Fruit fly (Drosophila melanogaster) whole organism, embryonic: ENCODE measurements around the gene ACXA.

ENCODE experiments used
- BEAF-32 ChIP-seq: fragments of 200-800 bp; sonication (Bioruptor generic); optimal IDR thresholded peaks from 3 replicates; lab custom pipeline; 2017; ENCODE audit warnings: missing biosample characterization, missing genetic modification characterization, mild to moderate bottlenecking, moderate library complexity, missing genetic modification reagents
- CG10267 ChIP-seq: fragments of 200-800 bp; sonication (Bioruptor generic); optimal IDR thresholded peaks from 2 replicates; lab custom pipeline; 2018; ENCODE audit warnings: missing biosample characterization, mild to moderate bottlenecking, missing genetic modification characterization, moderate library complexity
- CG11085 ChIP-seq: fragments of 200-800 bp; sonication (Bioruptor generic); IDR thresholded peaks from 2 replicates; pipeline ENCODE4 v1.3.6; 2022; ENCODE audit warnings: missing biosample characterization, missing genetic modification characterization
- CG12769 ChIP-seq: fragments of 200-800 bp; sonication (Bioruptor generic); optimal IDR thresholded peaks from 2 replicates; lab custom pipeline; 2019; ENCODE audit warnings: missing biosample characterization, mild to moderate bottlenecking, missing genetic modification characterization, moderate library complexity
- CG13775 ChIP-seq: fragments of 200-800 bp; sonication (Bioruptor generic); optimal IDR thresholded peaks from 3 replicates; lab custom pipeline; 2017; ENCODE audit warnings: missing biosample characterization, mild to moderate bottlenecking, missing genetic modification characterization
- CG14050 ChIP-seq: fragments of 200-800 bp; sonication (Bioruptor generic); IDR thresholded peaks from 3 replicates; pipeline ENCODE4 v1.3.6; 2022; ENCODE audit warnings: missing biosample characterization, missing genetic modification characterization
- CG14441 ChIP-seq: fragments of 200-800 bp; sonication (Bioruptor generic); IDR thresholded peaks from 2 replicates; pipeline ENCODE4 v1.3.6; 2022; ENCODE audit warnings: missing biosample characterization, missing genetic modification characterization
- CG1529 ChIP-seq: fragments of 200-800 bp; sonication (Bioruptor generic); optimal IDR thresholded peaks from 3 replicates; lab custom pipeline; 2018; ENCODE audit warnings: missing biosample characterization, missing genetic modification characterization
- CG15696 ChIP-seq: fragments of 200-800 bp; sonication (Bioruptor generic); optimal IDR thresholded peaks from 2 replicates; lab custom pipeline; 2019; ENCODE audit warnings: missing biosample characterization, mild to moderate bottlenecking, missing genetic modification characterization, moderate library complexity
- CG2120 ChIP-seq: fragments of 200-800 bp; sonication (Bioruptor generic); optimal IDR thresholded peaks from 3 replicates; lab custom pipeline; 2016; ENCODE audit warnings: missing biosample characterization, missing genetic modification characterization
- CG3407 ChIP-seq: fragments of 200-800 bp; sonication (Bioruptor generic); optimal IDR thresholded peaks from 2 replicates; lab custom pipeline; 2018; ENCODE audit warnings: missing biosample characterization, mild to moderate bottlenecking, missing genetic modification characterization
- CG3838 ChIP-seq: fragments of 200-800 bp; sonication (Bioruptor generic); optimal IDR thresholded peaks from 3 replicates; lab custom pipeline; 2016; ENCODE audit warnings: missing biosample characterization, missing genetic modification characterization
- CG5245 ChIP-seq: fragments of 200-800 bp; sonication (Bioruptor generic); optimal IDR thresholded peaks from 3 replicates; lab custom pipeline; 2016; ENCODE audit warnings: missing biosample characterization, missing genetic modification characterization
- CG6791 ChIP-seq: fragments of 200-800 bp; sonication (Bioruptor generic); IDR thresholded peaks from 3 replicates; pipeline ENCODE4 v1.3.6; 2022; ENCODE audit warnings: missing biosample characterization, missing genetic modification characterization; ENCODE audit not compliant: partially characterized antibody
- CG7987 ChIP-seq: fragments of 200-800 bp; sonication (Bioruptor generic); optimal IDR thresholded peaks from 2 replicates; lab custom pipeline; 2018; ENCODE audit warnings: missing biosample characterization, mild to moderate bottlenecking, missing genetic modification characterization, moderate library complexity
- CG8944 ChIP-seq: fragments of 200-800 bp; sonication (Bioruptor generic); optimal IDR thresholded peaks from 3 replicates; lab custom pipeline; 2016; ENCODE audit warnings: missing biosample characterization, missing genetic modification characterization
- CG9437 ChIP-seq: fragments of 200-800 bp; sonication (Bioruptor generic); optimal IDR thresholded peaks from 2 replicates; lab custom pipeline; 2018; ENCODE audit warnings: missing biosample characterization, mild to moderate bottlenecking, missing genetic modification characterization
- CrebB ChIP-seq: fragments of 200-800 bp; sonication (Bioruptor generic); optimal IDR thresholded peaks from 3 replicates; lab custom pipeline; 2018; ENCODE audit warnings: missing biosample characterization, mild to moderate bottlenecking, missing genetic modification characterization
- Dip3 ChIP-seq: fragments of 200-800 bp; sonication (Bioruptor generic); optimal IDR thresholded peaks from 3 replicates; lab custom pipeline; 2016; ENCODE audit warnings: missing biosample characterization, missing genetic modification characterization
- Dll ChIP-seq: fragments of 200-800 bp; sonication (Bioruptor generic); IDR thresholded peaks from 4 replicates; pipeline ENCODE4 v1.3.6; 2022; ENCODE audit warnings: missing biosample characterization, missing genetic modification characterization; ENCODE audit not compliant: partially characterized antibody
- Dref ChIP-seq: fragments of 200-800 bp; sonication (Bioruptor generic); IDR thresholded peaks from 2 replicates; pipeline ENCODE4 v1.3.6; 2022; ENCODE audit warnings: missing biosample characterization, missing genetic modification characterization
- HLH54F ChIP-seq: fragments of 200-800 bp; sonication (Bioruptor generic); optimal IDR thresholded peaks from 3 replicates; lab custom pipeline; 2016; ENCODE audit warnings: missing biosample characterization, missing genetic modification characterization
- Hand ChIP-seq: fragments of 200-800 bp; sonication (Bioruptor generic); optimal IDR thresholded peaks from 2 replicates; lab custom pipeline; 2017; ENCODE audit warnings: mild to moderate bottlenecking, missing biosample characterization, missing genetic modification reagents, missing genetic modification characterization
- Jarid2 ChIP-seq: fragments of 200-800 bp; sonication (Bioruptor generic); optimal IDR thresholded peaks from 3 replicates; lab custom pipeline; 2017; ENCODE audit warnings: mild to moderate bottlenecking, missing biosample characterization, missing genetic modification reagents, missing genetic modification characterization
- MESR4 ChIP-seq: fragments of 200-800 bp; sonication (Bioruptor generic); optimal IDR thresholded peaks from 2 replicates; lab custom pipeline; 2018; ENCODE audit warnings: missing biosample characterization, mild to moderate bottlenecking, missing genetic modification characterization, moderate library complexity
- Nf-YB ChIP-seq: fragments of 200-800 bp; sonication (Bioruptor generic); optimal IDR thresholded peaks from 3 replicates; lab custom pipeline; 2019; ENCODE audit warnings: missing biosample characterization, mild to moderate bottlenecking, missing genetic modification characterization, moderate library complexity
- Oli ChIP-seq: fragments of 200-800 bp; sonication (Bioruptor generic); optimal IDR thresholded peaks from 2 replicates; lab custom pipeline; 2018; ENCODE audit warnings: missing biosample characterization, mild to moderate bottlenecking, missing genetic modification characterization, moderate library complexity
- Rfx ChIP-seq: fragments of 200-800 bp; sonication (Bioruptor generic); IDR thresholded peaks from 2 replicates; pipeline ENCODE4 v1.3.6; 2022; ENCODE audit warnings: missing biosample characterization, missing genetic modification characterization
- Six4 ChIP-seq: fragments of 200-800 bp; sonication (Bioruptor generic); optimal IDR thresholded peaks from 2 replicates; lab custom pipeline; 2016; ENCODE audit warnings: missing biosample characterization, missing genetic modification characterization
- Spps ChIP-seq: fragments of 200-800 bp; sonication (Bioruptor generic); optimal IDR thresholded peaks from 2 replicates; lab custom pipeline; 2018; ENCODE audit warnings: missing biosample characterization, mild to moderate bottlenecking, missing genetic modification characterization
- cato ChIP-seq: fragments of 200-800 bp; sonication (Bioruptor generic); optimal IDR thresholded peaks from 2 replicates; lab custom pipeline; 2016; ENCODE audit warnings: missing biosample characterization, missing genetic modification characterization, borderline replicate concordance
- dimm ChIP-seq: fragments of 200-800 bp; sonication (Bioruptor generic); IDR thresholded peaks from 2 replicates; pipeline ENCODE4 v1.3.6; 2022; ENCODE audit warnings: missing biosample characterization, missing genetic modification characterization
- dm ChIP-seq: fragments of 200-800 bp; sonication (Bioruptor generic); optimal IDR thresholded peaks from 3 replicates; lab custom pipeline; 2016; ENCODE audit warnings: missing biosample characterization, missing genetic modification characterization
- dmrt99B ChIP-seq: fragments of 200-800 bp; sonication (Bioruptor generic); optimal IDR thresholded peaks from 2 replicates; lab custom pipeline; 2018; ENCODE audit warnings: missing biosample characterization, mild to moderate bottlenecking, missing genetic modification characterization, moderate library complexity
- gcm2 ChIP-seq: fragments of 200-800 bp; sonication (Bioruptor generic); optimal IDR thresholded peaks from 2 replicates; lab custom pipeline; 2016; ENCODE audit warnings: missing biosample characterization, missing genetic modification characterization
- grau ChIP-seq: fragments of 200-800 bp; optimal IDR thresholded peaks from 3 replicates; lab custom pipeline; 2019; ENCODE audit warnings: missing biosample characterization, mild to moderate bottlenecking, missing genetic modification characterization, moderate library complexity
- grn ChIP-seq: fragments of 200-800 bp; sonication (Bioruptor generic); optimal IDR thresholded peaks from 3 replicates; lab custom pipeline; 2017; ENCODE audit warnings: missing biosample characterization, missing genetic modification characterization
- gt ChIP-seq: fragments of 200-800 bp; sonication (Bioruptor generic); IDR thresholded peaks from 2 replicates; pipeline ENCODE4 v1.3.6; 2022; ENCODE audit warnings: missing biosample characterization, missing genetic modification characterization
- odd ChIP-seq: fragments of 200-800 bp; sonication (Bioruptor generic); optimal IDR thresholded peaks from 2 replicates; lab custom pipeline; 2017; ENCODE audit warnings: missing biosample characterization, mild to moderate bottlenecking, missing genetic modification characterization
- pita ChIP-seq: fragments of 200-800 bp; sonication (Bioruptor generic); optimal IDR thresholded peaks from 2 replicates; lab custom pipeline; 2017; ENCODE audit warnings: missing biosample characterization, mild to moderate bottlenecking, missing genetic modification characterization
- pum ChIP-seq: fragments of 200-800 bp; sonication (Bioruptor generic); optimal IDR thresholded peaks from 2 replicates; lab custom pipeline; 2016; ENCODE audit warnings: missing biosample characterization, missing genetic modification characterization
- pzg ChIP-seq: fragments of 200-800 bp; sonication (Bioruptor generic); optimal IDR thresholded peaks from 3 replicates; lab custom pipeline; 2018; ENCODE audit warnings: missing biosample characterization, mild to moderate bottlenecking, missing genetic modification characterization, moderate library complexity
- schlank ChIP-seq: fragments of 200-800 bp; sonication (Bioruptor generic); optimal IDR thresholded peaks from 2 replicates; lab custom pipeline; 2018; ENCODE audit warnings: missing biosample characterization, mild to moderate bottlenecking, missing genetic modification characterization
- ssp ChIP-seq: fragments of 200-800 bp; sonication (Bioruptor generic); IDR thresholded peaks from 2 replicates; pipeline ENCODE4 v1.3.6; 2022; ENCODE audit warnings: missing biosample characterization, missing genetic modification characterization
- sug ChIP-seq: fragments of 200-800 bp; optimal IDR thresholded peaks from 2 replicates; lab custom pipeline; 2019; ENCODE audit warnings: missing biosample characterization, mild to moderate bottlenecking, missing genetic modification characterization, moderate library complexity
- toy ChIP-seq: fragments of 200-800 bp; sonication (Bioruptor generic); IDR thresholded peaks from 2 replicates; pipeline ENCODE4 v1.3.6; 2022; ENCODE audit warnings: missing biosample characterization, missing genetic modification characterization
- unpg ChIP-seq: fragments of 200-800 bp; sonication (Bioruptor generic); optimal IDR thresholded peaks from 3 replicates; lab custom pipeline; 2018; ENCODE audit warnings: missing biosample characterization, mild to moderate bottlenecking, missing genetic modification characterization, moderate library complexity
- wdn ChIP-seq: fragments of 200-800 bp; sonication (Bioruptor generic); IDR thresholded peaks from 2 replicates; pipeline ENCODE4 v1.3.6; 2022; ENCODE audit warnings: missing biosample characterization, missing genetic modification characterization
- wor ChIP-seq: fragments of 200-800 bp; sonication (Bioruptor generic); IDR thresholded peaks from 2 replicates; pipeline ENCODE4 v1.3.6; 2022; ENCODE audit warnings: missing biosample characterization, missing genetic modification characterization
- zfh1 ChIP-seq: fragments of 200-800 bp; sonication (Bioruptor generic); IDR thresholded peaks from 3 replicates; pipeline ENCODE4 v1.3.6; 2022; ENCODE audit warnings: missing biosample characterization, missing genetic modification characterization

Gene ACXA

DNA sequence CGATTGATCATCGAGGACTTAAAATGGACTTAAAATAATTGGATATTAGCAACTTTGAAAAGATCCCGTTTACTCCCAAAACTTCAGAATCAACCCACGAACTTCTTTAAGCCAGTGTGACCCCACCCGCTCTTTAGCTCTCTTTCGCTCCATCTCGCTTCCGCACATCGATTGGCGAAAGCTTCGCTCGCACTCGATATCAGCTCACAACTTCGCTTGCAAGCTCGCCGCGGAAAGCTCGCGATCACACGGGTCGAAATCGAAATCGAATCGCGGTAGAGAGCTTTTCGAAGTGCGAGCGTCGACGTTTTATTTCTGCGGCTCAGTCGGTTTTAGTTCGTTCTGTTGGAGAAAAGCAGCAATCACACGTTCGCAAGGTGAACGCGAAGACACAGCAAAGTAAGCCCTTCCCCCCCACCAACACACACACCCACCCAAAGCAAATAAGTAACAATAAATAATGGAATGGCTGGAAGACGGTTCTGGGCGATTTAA, 53.2 kb downstream of the ACXA start, which contains the start of gene Vha68-2 (continued):
- TF ChIP-seq grau (tag; lab: Kevin White, UChicago) (peak; percentile 55), cato (GFP tag; lab: Kevin White, UChicago) (peak; percentile 22), grn (GFP tag; lab: Kevin White, UChicago) (no peak), schlank (tag; lab: Kevin White, UChicago) (peak; percentile 75), Nf-YB (GFP tag; lab: Kevin White, UChicago) (peak; percentile 32), CG13775 (GFP tag; lab: Kevin White, UChicago) (peak; percentile 44), CG8944 (GFP tag; lab: Kevin White, UChicago) (peak; percentile 51), pum (GFP tag; lab: Kevin White, UChicago) (peak; percentile 45), CG5245 (GFP tag; lab: Kevin White, UChicago) (no peak), CG1529 (GFP tag; lab: Kevin White, UChicago) (peak; percentile 31), dimm (GFP tag; lab: Robert Waterston, UW) (no peak), Spps (tag; lab: Kevin White, UChicago) (no peak), HLH54F (GFP tag; lab: Kevin White, UChicago) (peak; percentile 3), toy (no peak), CG7987 (peak; percentile 71), gt (GFP tag; lab: Robert Waterston, UW) (no peak), Oli (tag; lab: Kevin White, UChicago) (peak; percentile 36), gcm2 (no peak), CG15696 (tag; lab: Kevin White, UChicago) (no peak), pzg (GFP tag; lab: Kevin White, UChicago) (peak; percentile 89), zfh1 (GFP tag; lab: Robert Waterston, UW) (peak; percentile 75), Jarid2 (GFP tag; lab: Kevin White, UChicago) (peak; percentile 68), Dref (GFP tag; lab: Robert Waterston, UW) (peak; percentile 86), CG14441 (GFP tag; lab: Robert Waterston, UW) (no peak), CG2120 (peak; percentile 67), CG10267 (tag; lab: Kevin White, UChicago) (no peak), unpg (GFP tag; lab: Kevin White, UChicago) (peak; percentile 66), CG11085 (GFP tag; lab: Robert Waterston, UW) (no peak), CG14050 (GFP tag; lab: Robert Waterston, UW) (peak; percentile 20; the same call in 1 of the 3 replicates), Dip3 (no peak), CG3838 (GFP tag; lab: Kevin White, UChicago) (no peak), CG3407 (GFP tag; lab: Kevin White, UChicago) (peak; percentile 69), wdn (GFP tag; lab: Robert Waterston, UW) (peak; percentile 55; the same call in 1 of the 2 replicates), Dll (GFP tag; lab: Robert Waterston, UW) (0 out of 4 replicates have a peak, but pooled peaks have one; percentile 43), Hand (GFP tag; lab: Kevin White, UChicago) (peak; percentile 56), CG12769 (tag; lab: Kevin White, UChicago) (peak; percentile 57), CG9437 (peak; percentile 6), dmrt99B (tag; lab: Kevin White, UChicago) (peak; percentile 14), Rfx (GFP tag; lab: Robert Waterston, UW) (peak; percentile 85), BEAF-32 (GFP tag; lab: Kevin White, UChicago) (peak; percentile 57), MESR4 (GFP tag; lab: Kevin White, UChicago) (peak; percentile 18), ssp (GFP tag; lab: Robert Waterston, UW) (peak; percentile 44; the same call in 1 of the 2 replicates), CrebB (peak; percentile 81), odd (GFP tag; lab: Kevin White, UChicago) (peak; percentile 71), wor (GFP tag; lab: Robert Waterston, UW) (no peak), sug (tag; lab: Kevin White, UChicago) (peak; percentile 42), CG6791 (GFP tag; lab: Robert Waterston, UW) (peak; percentile 76; the same call in 2 of the 3 replicates), pita (GFP tag; lab: Kevin White, UChicago) (no peak), dm (GFP tag; lab: Kevin White, UChicago) (peak; percentile 51), Six4 (GFP tag; lab: Kevin White, UChicago) (peak; percentile 32)
